Fruit fly (Drosophila melanogaster) whole organism, prepupa: ENCODE results near the gene RpL6.

Experiments
- CG10631 ChIP-seq: fragments of 200-800 bp; sonication (Bioruptor generic); optimal IDR thresholded peaks from 2 replicates; lab custom pipeline; 2016; ENCODE audit warnings: missing biosample characterization, missing genetic modification characterization
- CG10669 ChIP-seq: fragments of 200-800 bp; sonication (Bioruptor generic); optimal IDR thresholded peaks from 3 replicates; lab custom pipeline; 2018; ENCODE audit warnings: missing biosample characterization, mild to moderate bottlenecking, missing genetic modification characterization, moderate library complexity
- CG11294 ChIP-seq: fragments of 200-800 bp; sonication (Bioruptor generic); IDR thresholded peaks from 2 replicates; pipeline ENCODE4 v1.3.6; 2022; ENCODE audit warnings: missing biosample characterization, missing genetic modification characterization
- CG11902 ChIP-seq: fragments of 200-800 bp; sonication (Bioruptor generic); optimal IDR thresholded peaks from 3 replicates; lab custom pipeline; 2016; ENCODE audit warnings: missing biosample characterization, missing genetic modification characterization
- CG1621 ChIP-seq: fragments of 200-800 bp; sonication (Bioruptor generic); optimal IDR thresholded peaks from 3 replicates; lab custom pipeline; 2018; ENCODE audit warnings: missing biosample characterization, mild to moderate bottlenecking, missing genetic modification characterization
- CG16779 ChIP-seq: fragments of 200-800 bp; sonication (Bioruptor generic); optimal IDR thresholded peaks from 3 replicates; lab custom pipeline; 2017; ENCODE audit warnings: missing biosample characterization, mild to moderate bottlenecking, missing genetic modification characterization
- CG3032 ChIP-seq: fragments of 200-800 bp; optimal IDR thresholded peaks from 2 replicates; lab custom pipeline; 2019; ENCODE audit warnings: missing biosample characterization, mild to moderate bottlenecking, missing genetic modification characterization, moderate library complexity
- CG32006 ChIP-seq: fragments of 200-800 bp; sonication (Bioruptor generic); optimal IDR thresholded peaks from 3 replicates; lab custom pipeline; 2017; ENCODE audit warnings: missing biosample characterization, mild to moderate bottlenecking, missing genetic modification characterization
- CG4318 ChIP-seq: fragments of 200-800 bp; sonication (Bioruptor generic); optimal IDR thresholded peaks from 3 replicates; lab custom pipeline; 2017; ENCODE audit warnings: missing biosample characterization, mild to moderate bottlenecking, missing genetic modification characterization
- CG6163 ChIP-seq: fragments of 200-800 bp; sonication (Bioruptor generic); IDR thresholded peaks from 3 replicates; pipeline ENCODE4 v1.3.6; 2022; ENCODE audit warnings: missing biosample characterization, missing genetic modification characterization
- CG6276 ChIP-seq: fragments of 200-800 bp; sonication (Bioruptor generic); optimal IDR thresholded peaks from 2 replicates; lab custom pipeline; 2017; ENCODE audit warnings: missing biosample characterization, mild to moderate bottlenecking, missing genetic modification characterization
- CG6808 ChIP-seq: fragments of 200-800 bp; sonication (Bioruptor generic); optimal IDR thresholded peaks from 3 replicates; lab custom pipeline; 2017; ENCODE audit warnings: missing biosample characterization, missing genetic modification characterization, mild to moderate bottlenecking, moderate library complexity, missing genetic modification reagents
- CG6854 ChIP-seq: fragments of 200-800 bp; sonication (Bioruptor generic); optimal IDR thresholded peaks from 2 replicates; lab custom pipeline; 2017; ENCODE audit warnings: missing biosample characterization, mild to moderate bottlenecking, missing genetic modification characterization
- CG8119 ChIP-seq: fragments of 200-800 bp; sonication (Bioruptor generic); IDR thresholded peaks from 3 replicates; pipeline ENCODE4 v1.3.6; 2022; ENCODE audit warnings: missing biosample characterization, missing genetic modification characterization
- CG8319 ChIP-seq: fragments of 200-800 bp; sonication (Bioruptor generic); optimal IDR thresholded peaks from 3 replicates; lab custom pipeline; 2016; ENCODE audit warnings: missing biosample characterization, missing genetic modification characterization
- CG8632 ChIP-seq: fragments of 200-800 bp; sonication (Bioruptor generic); optimal IDR thresholded peaks from 3 replicates; lab custom pipeline; 2016; ENCODE audit warnings: missing biosample characterization, missing genetic modification characterization
- CG9139 ChIP-seq: fragments of 200-800 bp; sonication (Bioruptor generic); optimal IDR thresholded peaks from 3 replicates; lab custom pipeline; 2017; ENCODE audit warnings: missing biosample characterization, mild to moderate bottlenecking, missing genetic modification characterization
- Eip75B ChIP-seq: fragments of 200-800 bp; sonication (Bioruptor generic); optimal IDR thresholded peaks from 3 replicates; lab custom pipeline; 2016; ENCODE audit warnings: missing biosample characterization, missing genetic modification characterization
- Eip78C ChIP-seq: fragments of 200-800 bp; sonication (Bioruptor generic); peaks from one replicate; lab custom pipeline; 2016; ENCODE audit warnings: missing biosample characterization, missing genetic modification characterization
- Eip93F ChIP-seq: fragments of 200-800 bp; sonication (Bioruptor generic); optimal IDR thresholded peaks from 2 replicates; lab custom pipeline; 2016; ENCODE audit warnings: missing biosample characterization, mild to moderate bottlenecking, missing genetic modification characterization
- Ets21C ChIP-seq: fragments of 200-800 bp; sonication (Bioruptor generic); optimal IDR thresholded peaks from 3 replicates; lab custom pipeline; 2016; ENCODE audit warnings: missing biosample characterization, missing genetic modification characterization
- Ets96B ChIP-seq: fragments of 200-800 bp; optimal IDR thresholded peaks from 2 replicates; lab custom pipeline; 2019; ENCODE audit warnings: missing biosample characterization, mild to moderate bottlenecking, missing genetic modification characterization, moderate library complexity
- Hr38 ChIP-seq: sonication (Bioruptor generic); optimal IDR thresholded peaks from 2 replicates; lab custom pipeline; 2016; ENCODE audit warnings: missing biosample characterization, missing genetic modification characterization
- Hr4 ChIP-seq: fragments of 200-800 bp; sonication (Bioruptor generic); optimal IDR thresholded peaks from 3 replicates; lab custom pipeline; 2016; ENCODE audit warnings: missing biosample characterization, missing genetic modification characterization
- Lpt ChIP-seq: fragments of 200-800 bp; sonication (Bioruptor generic); optimal IDR thresholded peaks from 3 replicates; lab custom pipeline; 2016; ENCODE audit warnings: missing biosample characterization, missing genetic modification characterization
- Met ChIP-seq: fragments of 200-800 bp; sonication (Bioruptor generic); optimal IDR thresholded peaks from 3 replicates; lab custom pipeline; 2016; ENCODE audit warnings: missing biosample characterization, missing genetic modification characterization
- OdsH ChIP-seq: fragments of 200-800 bp; sonication (Bioruptor generic); optimal IDR thresholded peaks from 3 replicates; lab custom pipeline; 2016; ENCODE audit warnings: missing biosample characterization, missing genetic modification characterization
- Sox102F ChIP-seq: fragments of 200-800 bp; sonication (Bioruptor generic); optimal IDR thresholded peaks from 2 replicates; lab custom pipeline; 2016; ENCODE audit warnings: missing biosample characterization, mild to moderate bottlenecking, missing genetic modification characterization
- Sox14 ChIP-seq: fragments of 200-800 bp; sonication (Bioruptor generic); optimal IDR thresholded peaks from 3 replicates; lab custom pipeline; 2016; ENCODE audit warnings: missing biosample characterization, missing genetic modification characterization
- Sox15 ChIP-seq: fragments of 200-800 bp; sonication (Bioruptor generic); optimal IDR thresholded peaks from 3 replicates; lab custom pipeline; 2016; ENCODE audit warnings: missing biosample characterization, missing genetic modification characterization
- achi ChIP-seq: fragments of 200-800 bp; sonication (Bioruptor generic); optimal IDR thresholded peaks from 3 replicates; lab custom pipeline; 2016; ENCODE audit warnings: missing biosample characterization, missing genetic modification characterization
- cyc ChIP-seq: fragments of 200-800 bp; sonication (Bioruptor generic); optimal IDR thresholded peaks from 3 replicates; lab custom pipeline; 2016; ENCODE audit warnings: missing biosample characterization, missing genetic modification characterization
- dac ChIP-seq: fragments of 200-800 bp; sonication (Bioruptor generic); optimal IDR thresholded peaks from 2 replicates; lab custom pipeline; 2017; ENCODE audit warnings: missing biosample characterization, mild to moderate bottlenecking, missing genetic modification characterization
- dsx ChIP-seq: fragments of 200-800 bp; optimal IDR thresholded peaks from 3 replicates; lab custom pipeline; 2019; ENCODE audit warnings: missing biosample characterization, mild to moderate bottlenecking, missing genetic modification characterization, moderate library complexity; ENCODE audit not compliant: poor library complexity, severe bottlenecking
- eg ChIP-seq: fragments of 200-800 bp; sonication (Bioruptor generic); IDR thresholded peaks from 3 replicates; pipeline ENCODE4 v1.3.6; 2022; ENCODE audit warnings: missing biosample characterization, missing genetic modification characterization
- esn ChIP-seq: fragments of 200-800 bp; sonication (Bioruptor generic); optimal IDR thresholded peaks from 2 replicates; lab custom pipeline; 2016; ENCODE audit warnings: missing biosample characterization, mild to moderate bottlenecking, missing genetic modification characterization, moderate library complexity
- fkh ChIP-seq: fragments of 200-800 bp; sonication (Bioruptor generic); optimal IDR thresholded peaks from 3 replicates; lab custom pipeline; 2017; ENCODE audit warnings: missing biosample characterization, mild to moderate bottlenecking, missing genetic modification characterization, moderate library complexity
- lz ChIP-seq: fragments of 200-800 bp; sonication (Bioruptor generic); optimal IDR thresholded peaks from 3 replicates; lab custom pipeline; 2016; ENCODE audit warnings: missing biosample characterization, missing genetic modification characterization
- pdm3 ChIP-seq: fragments of 200-800 bp; sonication (Bioruptor generic); optimal IDR thresholded peaks from 3 replicates; lab custom pipeline; 2016; ENCODE audit warnings: missing biosample characterization, missing genetic modification characterization
- spab ChIP-seq: fragments of 200-800 bp; sonication (Bioruptor generic); optimal IDR thresholded peaks from 2 replicates; lab custom pipeline; 2017; ENCODE audit warnings: missing biosample characterization, mild to moderate bottlenecking, missing genetic modification characterization, missing genetic modification reagents
- ss ChIP-seq, 2 experiments: fragments of 200-800 bp; sonication (Bioruptor generic); optimal IDR thresholded peaks; 2 replicates in 1 of 2; 3 replicates in 1 of 2; lab custom pipeline; 2017 to 2018; ENCODE audit warnings: mild to moderate bottlenecking in 2 of 2, missing biosample characterization in 2 of 2, missing genetic modification characterization in 2 of 2, moderate library complexity in 1 of 2
- topi ChIP-seq: fragments of 200-800 bp; sonication (Bioruptor generic); optimal IDR thresholded peaks from 3 replicates; lab custom pipeline; 2016; ENCODE audit warnings: missing biosample characterization, missing genetic modification characterization
- vri ChIP-seq: fragments of 200-800 bp; sonication (Bioruptor generic); optimal IDR thresholded peaks from 3 replicates; lab custom pipeline; 2016; ENCODE audit warnings: missing biosample characterization, mild to moderate bottlenecking, missing genetic modification characterization

RpL6 gene

dm6 chr3R:31592256-31592879, 3.6 kb downstream of the RpL6 start, which contains the start of gene CG1774 (continued):
- TF ChIP-seq CG1621 (tag; lab: Kevin White, UChicago) = no peak
- peak; percentile 69 for TF ChIP-seq topi (GFP tag; lab: Kevin White, UChicago)
- TF ChIP-seq CG3032 (tag; lab: Kevin White, UChicago) = peak; percentile 1
- TF ChIP-seq ss (GFP tag; optimal IDR thresholded peaks at IDR 0.05; lab: Kevin White, UChicago) = no peak
- TF ChIP-seq CG6808 (GFP tag; lab: Kevin White, UChicago) = no peak
- TF ChIP-seq Hr38 (GFP tag; lab: Kevin White, UChicago) = no peak
- peak; percentile 76 for TF ChIP-seq eg
- TF ChIP-seq CG16779 (tag; lab: Kevin White, UChicago) = peak; percentile 39
- TF ChIP-seq Lpt (GFP tag; lab: Kevin White, UChicago) = no peak
- TF ChIP-seq CG32006 = no peak
- peak; percentile 66 for TF ChIP-seq cyc (GFP tag; lab: Kevin White, UChicago)
- TF ChIP-seq Ets21C = peak; percentile 50
- TF ChIP-seq CG8319 = no peak
- no peak for TF ChIP-seq CG11902 (GFP tag; lab: Kevin White, UChicago)
- TF ChIP-seq Met = peak; percentile 58
- TF ChIP-seq Sox15 (GFP tag; lab: Kevin White, UChicago) = no peak
- TF ChIP-seq pdm3 = no peak
- TF ChIP-seq achi (GFP tag; lab: Kevin White, UChicago) = no peak
- TF ChIP-seq CG8119 (GFP tag; lab: Robert Waterston, UW) = peak; percentile 59
- no peak for TF ChIP-seq Sox102F
- no peak for TF ChIP-seq CG6276 (GFP tag; lab: Kevin White, UChicago)
- TF ChIP-seq Eip93F (GFP tag; lab: Kevin White, UChicago) = peak; percentile 23
- TF ChIP-seq CG4318 = no peak
- peak; percentile 7 for TF ChIP-seq CG8632 (GFP tag; lab: Kevin White, UChicago)
- no peak for TF ChIP-seq dac (GFP tag; lab: Kevin White, UChicago)
- TF ChIP-seq CG10669 (GFP tag; lab: Kevin White, UChicago) = no peak
- no peak for TF ChIP-seq CG9139 (GFP tag; lab: Kevin White, UChicago)
- peak; percentile 53 for TF ChIP-seq Eip75B (GFP tag; lab: Kevin White, UChicago)
- TF ChIP-seq OdsH (GFP tag; lab: Kevin White, UChicago) = no peak
- TF ChIP-seq dsx (GFP tag; lab: Kevin White, UChicago) = no peak
- TF ChIP-seq CG6163 = peak; percentile 76; the same call in 2 of the 3 replicates
- no peak for TF ChIP-seq Hr4 (GFP tag; lab: Kevin White, UChicago)
- peak; percentile 60; the same call in 1 of the 2 replicates for TF ChIP-seq CG11294 (GFP tag; lab: Robert Waterston, UW)
- peak; percentile 39 for TF ChIP-seq Sox14 (GFP tag; lab: Kevin White, UChicago)
- TF ChIP-seq fkh (GFP tag; lab: Kevin White, UChicago) = peak; percentile 30
- TF ChIP-seq Eip78C (GFP tag; lab: Kevin White, UChicago) = peak; percentile 86
- TF ChIP-seq CG6854 (GFP tag; lab: Kevin White, UChicago) = no peak
- no peak for TF ChIP-seq spab (GFP tag; lab: Kevin White, UChicago)
- no peak for TF ChIP-seq CG10631

dm6 chr3R:31590281-31590680, 5.7 kb downstream of the RpL6 start, which contains the start of gene CG1638:
CG1638 (plus strand) TSS chr3R:31590581.
- TF ChIP-seq CG32006 (no peak), vri (GFP tag; lab: Kevin White, UChicago) (no peak), Eip75B (GFP tag; lab: Kevin White, UChicago) (no peak), CG11294 (GFP tag; lab: Robert Waterston, UW) (no peak), CG8632 (GFP tag; lab: Kevin White, UChicago) (no peak), esn (GFP tag; lab: Kevin White, UChicago) (no peak), Ets21C (no peak), Met (no peak), CG3032 (tag; lab: Kevin White, UChicago) (no peak), Eip93F (GFP tag; lab: Kevin White, UChicago) (no peak), Ets96B (tag; lab: Kevin White, UChicago) (no peak), lz (GFP tag; lab: Kevin White, UChicago) (no peak), CG6854 (GFP tag; lab: Kevin White, UChicago) (no peak), dsx (GFP tag; lab: Kevin White, UChicago) (no peak), achi (GFP tag; lab: Kevin White, UChicago) (no peak), CG8119 (GFP tag; lab: Robert Waterston, UW) (no peak)
